Fruit fly (Drosophila melanogaster): ENCODE results near the gene subdued.

dm6 chr3R:19641058-19641457 lies 1.5 kb downstream of the subdued start:
- TF ChIP-seq toy (GFP tag; IDR thresholded peaks at IDR 0.05) (no peak), CG31224 (GFP tag; IDR thresholded peaks at IDR 0.05) (no peak), D19A (tag; optimal IDR thresholded peaks at IDR 0.05) (no peak), CG6854 (GFP tag; optimal IDR thresholded peaks at IDR 0.05) (no peak), dimm (GFP tag; IDR thresholded peaks at IDR 0.05) (no peak), GATAe (GFP tag; conservative IDR thresholded peaks at IDR 0.05) (no peak), CG8765 (GFP tag; IDR thresholded peaks at IDR 0.05) (no peak), yki (optimal IDR thresholded peaks at IDR 0.05) (no peak), CG1602 (GFP tag; optimal IDR thresholded peaks at IDR 0.05) (no peak), CG2120 (GFP tag; optimal IDR thresholded peaks at IDR 0.05) (no peak), ftz-f1 (GFP tag; optimal IDR thresholded peaks at IDR 0.05) (peak; percentile 50), fd96Cb (tag; optimal IDR thresholded peaks at IDR 0.05) (no peak)

Data from whole organism, embryonic.